Fruit fly (Drosophila melanogaster) whole organism, wandering third instar larva: ENCODE results near the gene Spase12.

ENCODE experiments used
- Myc ChIP-seq: fragments of >200 bp; optimal IDR thresholded peaks from 2 replicates; lab custom pipeline; 2017
- OdsH ChIP-seq: fragments of 200-800 bp; sonication (Bioruptor generic); optimal IDR thresholded peaks from 2 replicates; lab custom pipeline; 2016; ENCODE audit warnings: missing biosample characterization, mild to moderate bottlenecking, missing genetic modification characterization
- br ChIP-seq: fragments of 200-800 bp; sonication (Bioruptor generic); optimal IDR thresholded peaks from 2 replicates; lab custom pipeline; 2016; ENCODE audit warnings: missing biosample characterization, missing genetic modification characterization
- usp ChIP-seq: fragments of >200 bp; optimal IDR thresholded peaks from 2 replicates; lab custom pipeline; 2017; ENCODE audit warnings: missing biosample characterization, missing genetic modification characterization

DNA sequence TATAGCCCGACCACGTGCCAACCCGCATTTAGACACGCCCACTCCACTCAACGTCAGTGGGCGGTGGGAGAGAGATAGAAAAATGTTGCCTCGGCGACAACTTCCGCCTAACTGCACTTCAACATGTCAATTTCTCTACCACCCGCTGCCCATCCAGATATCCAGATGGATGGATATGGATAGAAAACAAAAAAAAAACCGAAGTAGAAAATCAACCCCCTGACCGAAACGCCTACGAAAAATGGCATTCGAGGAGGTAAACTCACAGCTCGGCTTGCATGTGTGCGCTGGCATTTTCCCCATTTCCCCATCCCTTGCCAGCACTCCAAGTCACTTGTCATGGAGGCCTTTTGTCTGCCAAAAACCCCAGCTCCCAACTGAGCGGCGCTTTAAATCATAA is 24.2 kb downstream of the Spase12 start:
- TF ChIP-seq Myc (lab: Kevin White, UChicago) (no peak), br (GFP tag; lab: Kevin White, UChicago) (no peak), usp (no peak), OdsH (GFP tag; lab: Kevin White, UChicago) (no peak)
